Fruit fly (Drosophila melanogaster): ENCODE measurements around the gene LysP.

The LysP gene

dm6 chr3L:1206682-1207421 lies 11.6 kb downstream of the LysP start, which contains the start of gene LysB:
Gene LysB, plus strand, starts transcription at chr3L:1207371.
- no peak for TF ChIP-seq Pif1A (GFP tag; optimal IDR thresholded peaks at IDR 0.05)
- no peak for TF ChIP-seq CG10348 (GFP tag; IDR thresholded peaks at IDR 0.05)
- TF ChIP-seq CG9948 (tag; optimal IDR thresholded peaks at IDR 0.05): no peak
- TF ChIP-seq CG4496 (GFP tag; IDR thresholded peaks at IDR 0.05): no peak
- no peak for TF ChIP-seq CG14655 (GFP tag; optimal IDR thresholded peaks at IDR 0.05)

dm6 chr3L:1204674-1205547 lies 13.6 kb downstream of the LysP start, which contains the start of gene CG9119:
Gene CG9119, minus strand, starts transcription at chr3L:1204795.
- TF ChIP-seq CG10348 (GFP tag; IDR thresholded peaks at IDR 0.05) (no peak), CG34367 (tag; optimal IDR thresholded peaks at IDR 0.05) (no peak), fd96Ca (GFP tag; IDR thresholded peaks at IDR 0.05) (peak; percentile 38; the same call in 1 of the 3 replicates), rn (GFP tag; IDR thresholded peaks at IDR 0.05) (no peak), gl (tag; optimal IDR thresholded peaks at IDR 0.05) (no peak), Pif1B (GFP tag; optimal IDR thresholded peaks at IDR 0.05) (no peak), Snoo (tag; optimal IDR thresholded peaks at IDR 0.05) (no peak), CG17806 (tag; optimal IDR thresholded peaks at IDR 0.05) (peak; percentile 8), CG12605 (GFP tag; IDR thresholded peaks at IDR 0.05) (no peak), CG32121 (GFP tag; IDR thresholded peaks at IDR 0.05) (no peak), Ets98B (GFP tag; IDR thresholded peaks at IDR 0.05) (no peak), CG4496 (GFP tag; IDR thresholded peaks at IDR 0.05) (no peak), CG9948 (tag; optimal IDR thresholded peaks at IDR 0.05) (peak; percentile 30), D1 (tag; optimal IDR thresholded peaks at IDR 0.05) (no peak), CG8159 (tag; optimal IDR thresholded peaks at IDR 0.05) (peak; percentile 55), Pif1A (GFP tag; optimal IDR thresholded peaks at IDR 0.05) (peak; percentile 6), CG13204 (GFP tag; optimal IDR thresholded peaks at IDR 0.05) (peak; percentile 21), EcR (GFP tag; optimal IDR thresholded peaks at IDR 0.05) (peak; percentile 82), CG8301 (tag; optimal IDR thresholded peaks at IDR 0.05) (peak; percentile 30), CG15710 (tag; optimal IDR thresholded peaks at IDR 0.05) (peak; percentile 54), CG14655 (GFP tag; optimal IDR thresholded peaks at IDR 0.05) (peak; percentile 51)

- TF ChIP-seq CG4496 (GFP tag; IDR thresholded peaks at IDR 0.05) (peak; percentile 52; the same call in 2 of the 3 replicates), Pif1A (GFP tag; optimal IDR thresholded peaks at IDR 0.05) (no peak)
Observed at dm6 chr3L:1203855-1204431, 14.6 kb downstream of the LysP start.

dm6 chr3L:1202588-1203195 lies 15.8 kb downstream of the LysP start, which contains the start of gene meep:
Gene meep, minus strand, starts transcription at chr3L:1203036.
- no peak for TF ChIP-seq CG17806 (tag; optimal IDR thresholded peaks at IDR 0.05)
- TF ChIP-seq rn (GFP tag; IDR thresholded peaks at IDR 0.05): no peak
- TF ChIP-seq Ets98B (GFP tag; IDR thresholded peaks at IDR 0.05): no peak
- no peak for TF ChIP-seq gl (tag; optimal IDR thresholded peaks at IDR 0.05)
- no peak for TF ChIP-seq Pif1B (GFP tag; optimal IDR thresholded peaks at IDR 0.05)
- no peak for TF ChIP-seq D1 (tag; optimal IDR thresholded peaks at IDR 0.05)
- TF ChIP-seq CG15710 (tag; optimal IDR thresholded peaks at IDR 0.05): no peak
- no peak for TF ChIP-seq CG13204 (GFP tag; optimal IDR thresholded peaks at IDR 0.05)
- no peak for TF ChIP-seq CG8301 (tag; optimal IDR thresholded peaks at IDR 0.05)
- no peak for TF ChIP-seq CG4496 (GFP tag; IDR thresholded peaks at IDR 0.05)
- no peak for TF ChIP-seq CG12605 (GFP tag; IDR thresholded peaks at IDR 0.05)
- TF ChIP-seq CG14655 (GFP tag; optimal IDR thresholded peaks at IDR 0.05): no peak
- TF ChIP-seq CG8159 (tag; optimal IDR thresholded peaks at IDR 0.05): no peak
- no peak for TF ChIP-seq Pif1A (GFP tag; optimal IDR thresholded peaks at IDR 0.05)
- TF ChIP-seq Snoo (tag; optimal IDR thresholded peaks at IDR 0.05): no peak
- no peak for TF ChIP-seq CG32121 (GFP tag; IDR thresholded peaks at IDR 0.05)
- no peak for TF ChIP-seq CG34367 (tag; optimal IDR thresholded peaks at IDR 0.05)
- TF ChIP-seq CG9948 (tag; optimal IDR thresholded peaks at IDR 0.05): no peak
- no peak for TF ChIP-seq CG10348 (GFP tag; IDR thresholded peaks at IDR 0.05)
- TF ChIP-seq EcR (GFP tag; optimal IDR thresholded peaks at IDR 0.05): no peak

dm6 chr3L:1200357-1201051 lies 18.0 kb downstream of the LysP start, which contains the start of gene mwh:
Gene mwh, plus strand, starts transcription at chr3L:1200786.
- no peak for TF ChIP-seq Pif1B (GFP tag; optimal IDR thresholded peaks at IDR 0.05)
- TF ChIP-seq CG4496 (GFP tag; IDR thresholded peaks at IDR 0.05): no peak
- no peak for TF ChIP-seq Pif1A (GFP tag; optimal IDR thresholded peaks at IDR 0.05)
- TF ChIP-seq CG8301 (tag; optimal IDR thresholded peaks at IDR 0.05): peak; percentile 41
- TF ChIP-seq CG32121 (GFP tag; IDR thresholded peaks at IDR 0.05): no peak
- TF ChIP-seq gl (tag; optimal IDR thresholded peaks at IDR 0.05): no peak
- TF ChIP-seq CG34367 (tag; optimal IDR thresholded peaks at IDR 0.05): no peak
- TF ChIP-seq Ets98B (GFP tag; IDR thresholded peaks at IDR 0.05): no peak; the same call in 1 of the 2 replicates
- TF ChIP-seq CG15710 (tag; optimal IDR thresholded peaks at IDR 0.05): no peak
- TF ChIP-seq fd96Ca (GFP tag; IDR thresholded peaks at IDR 0.05): no peak
- TF ChIP-seq Snoo (tag; optimal IDR thresholded peaks at IDR 0.05): no peak
- TF ChIP-seq CG13204 (GFP tag; optimal IDR thresholded peaks at IDR 0.05): no peak
- TF ChIP-seq CG12605 (GFP tag; IDR thresholded peaks at IDR 0.05): no peak
- TF ChIP-seq CG14655 (GFP tag; optimal IDR thresholded peaks at IDR 0.05): peak; percentile 31
